Worm (Caenorhabditis elegans): ENCODE results near the gene sas-6.

The sas-6 gene

ce11 chrIV:13782319-13782718 lies 6.2 kb downstream of the sas-6 start:
- no peak for TF ChIP-seq ceh-43 (GFP tag; optimal IDR thresholded peaks at IDR 0.05)
- TF ChIP-seq cnd-1 (tag; optimal IDR thresholded peaks at IDR 0.05), result no peak
- TF ChIP-seq mep-1 (tag; optimal IDR thresholded peaks at IDR 0.05), result no peak
- TF ChIP-seq nhr-237 (tag; optimal IDR thresholded peaks at IDR 0.05), result no peak
- no peak for TF ChIP-seq hlh-1 (tag; optimal IDR thresholded peaks at IDR 0.05)
- TF ChIP-seq lin-13 (tag; optimal IDR thresholded peaks at IDR 0.05), result no peak
- TF ChIP-seq sem-2 (GFP tag; optimal IDR thresholded peaks at IDR 0.05), result no peak
- no peak for TF ChIP-seq mab-5 (tag; optimal IDR thresholded peaks at IDR 0.05)
- no peak for TF ChIP-seq mls-2 (tag; optimal IDR thresholded peaks at IDR 0.05)
- no peak for TF ChIP-seq ceh-39 (tag; optimal IDR thresholded peaks at IDR 0.05)
- TF ChIP-seq nhr-28 (tag; optimal IDR thresholded peaks at IDR 0.05), result no peak

ce11 chrIV:13778710-13779109 lies 9.8 kb downstream of the sas-6 start, which contains the start of gene gly-10:
Gene gly-10 (plus strand): TSS chrIV:13779096.
- TF ChIP-seq lsy-2 (tag; optimal IDR thresholded peaks at IDR 0.05) (no peak), mep-1 (tag; optimal IDR thresholded peaks at IDR 0.05) (no peak), blmp-1 (tag; optimal IDR thresholded peaks at IDR 0.05) (no peak), ztf-11 (tag; optimal IDR thresholded peaks at IDR 0.05) (no peak), cnd-1 (tag; optimal IDR thresholded peaks at IDR 0.05) (no peak), mls-2 (tag; optimal IDR thresholded peaks at IDR 0.05) (no peak), lin-13 (tag; optimal IDR thresholded peaks at IDR 0.05) (no peak), unc-62 (GFP tag; optimal IDR thresholded peaks at IDR 0.05) (no peak), elt-1 (tag; optimal IDR thresholded peaks at IDR 0.05; ENCODE audit: borderline replicate concordance, insufficient read depth) (no peak), hlh-1 (tag; optimal IDR thresholded peaks at IDR 0.05) (no peak), snpc-4 (tag; optimal IDR thresholded peaks at IDR 0.05) (no peak), nhr-76 (tag; optimal IDR thresholded peaks at IDR 0.05) (no peak), sem-2 (GFP tag; optimal IDR thresholded peaks at IDR 0.05) (no peak), unc-39 (tag; optimal IDR thresholded peaks at IDR 0.05) (no peak)

- peak; percentile 45 for TF ChIP-seq nhr-237 (tag; optimal IDR thresholded peaks at IDR 0.05)
- no peak for TF ChIP-seq nhr-2 (tag; optimal IDR thresholded peaks at IDR 0.05)
- no peak for TF ChIP-seq ceh-83 (GFP tag; optimal IDR thresholded peaks at IDR 0.05)
- TF ChIP-seq flh-1 (GFP tag; optimal IDR thresholded peaks at IDR 0.05), result no peak
- TF ChIP-seq bed-3 (GFP tag; optimal IDR thresholded peaks at IDR 0.05), result no peak
- peak; percentile 17 for TF ChIP-seq hlh-1 (tag; optimal IDR thresholded peaks at IDR 0.05)
- TF ChIP-seq elt-3 (tag; optimal IDR thresholded peaks at IDR 0.05), result no peak
- no peak for TF ChIP-seq nhr-12 (tag; optimal IDR thresholded peaks at IDR 0.05)
- TF ChIP-seq mep-1 (tag; optimal IDR thresholded peaks at IDR 0.05), result peak; percentile 23
- TF ChIP-seq lsy-2 (tag; optimal IDR thresholded peaks at IDR 0.05), result peak; percentile 80
- no peak for TF ChIP-seq unc-39 (tag; optimal IDR thresholded peaks at IDR 0.05)
- no peak for TF ChIP-seq zip-8 (tag; optimal IDR thresholded peaks at IDR 0.05)
- no peak for TF ChIP-seq drap-1 (GFP tag; optimal IDR thresholded peaks at IDR 0.05)
- no peak for TF ChIP-seq M03D4.4 (tag; optimal IDR thresholded peaks at IDR 0.05)
- no peak for TF ChIP-seq mls-2 (tag; optimal IDR thresholded peaks at IDR 0.05)
- TF ChIP-seq ztf-11 (tag; optimal IDR thresholded peaks at IDR 0.05), result no peak
- TF ChIP-seq ceh-43 (GFP tag; optimal IDR thresholded peaks at IDR 0.05), result no peak
- TF ChIP-seq ham-2 (GFP tag; optimal IDR thresholded peaks at IDR 0.05), result no peak
- TF ChIP-seq mab-5 (tag; optimal IDR thresholded peaks at IDR 0.05), result no peak
- TF ChIP-seq cnd-1 (tag; optimal IDR thresholded peaks at IDR 0.05), result no peak
- TF ChIP-seq tbx-8 (GFP tag; optimal IDR thresholded peaks at IDR 0.05), result no peak
- TF ChIP-seq nhr-28 (tag; optimal IDR thresholded peaks at IDR 0.05), result no peak
- no peak for TF ChIP-seq nhr-76 (tag; optimal IDR thresholded peaks at IDR 0.05)
- no peak for TF ChIP-seq sem-2 (GFP tag; optimal IDR thresholded peaks at IDR 0.05)
- peak; percentile 76 for TF ChIP-seq lin-13 (tag; optimal IDR thresholded peaks at IDR 0.05)
- peak; percentile 54 for TF ChIP-seq pha-4 (tag; optimal IDR thresholded peaks at IDR 0.05)
- TF ChIP-seq unc-120 (tag; optimal IDR thresholded peaks at IDR 0.05; ENCODE audit: poor library complexity, severe bottlenecking), result peak; percentile 30
- no peak for TF ChIP-seq unc-62 (GFP tag; optimal IDR thresholded peaks at IDR 0.05)
- TF ChIP-seq sptf-1 (tag; optimal IDR thresholded peaks at IDR 0.05), result no peak
- TF ChIP-seq lin-32 (GFP tag; optimal IDR thresholded peaks at IDR 0.05), result no peak
- TF ChIP-seq ces-1 (GFP tag; optimal IDR thresholded peaks at IDR 0.05), result peak; percentile 67
- TF ChIP-seq elt-1 (tag; optimal IDR thresholded peaks at IDR 0.05; ENCODE audit: borderline replicate concordance, insufficient read depth), result no peak
- TF ChIP-seq snpc-4 (tag; optimal IDR thresholded peaks at IDR 0.05), result no peak
- peak; percentile 41 for TF ChIP-seq ceh-39 (tag; optimal IDR thresholded peaks at IDR 0.05)
- TF ChIP-seq blmp-1 (tag; optimal IDR thresholded peaks at IDR 0.05), result no peak
Observed at ce11 chrIV:13777480-13777879, 11.1 kb downstream of the sas-6 start, which contains the start of gene rpl-18. Gene rpl-18 (plus strand): TSS chrIV:13777865.

Data from whole organism, mixed stage, embryonic.